Worm (Caenorhabditis elegans): ENCODE measurements around the gene cdr-3.

- TF ChIP-seq nhr-11 (tag; optimal IDR thresholded peaks at IDR 0.05) (no peak), nhr-237 (tag; optimal IDR thresholded peaks at IDR 0.05) (no peak), efl-3 (GFP tag; optimal IDR thresholded peaks at IDR 0.05) (no peak), mdl-1 (tag; optimal IDR thresholded peaks at IDR 0.05) (no peak), Y116A8C.19 (tag; optimal IDR thresholded peaks at IDR 0.05; ENCODE audit: borderline replicate concordance) (no peak), aly-2 (tag; optimal IDR thresholded peaks at IDR 0.05) (no peak), aha-1 (tag; optimal IDR thresholded peaks at IDR 0.05) (no peak), ztf-11 (tag; optimal IDR thresholded peaks at IDR 0.05) (no peak)
Observed at ce11 chrV:12408525-12408924, 8.7 kb downstream of the cdr-3 start, which contains the start of gene cdr-4.
